Fruit fly (Drosophila melanogaster) whole organism, embryonic: ENCODE data around the gene CG14100.
A peak's percentile ranks its signal among the peaks of the same experiment; 100 is the strongest.

Experiments
- ATbp ChIP-seq: fragments of 200-800 bp; sonication (Bioruptor generic); optimal IDR thresholded peaks from 2 replicates; lab custom pipeline; 2017; ENCODE audit warnings: missing biosample characterization, mild to moderate bottlenecking, missing genetic modification characterization, missing genetic modification reagents
- Bteb2 ChIP-seq: fragments of 200-800 bp; sonication (Bioruptor generic); optimal IDR thresholded peaks from 2 replicates; lab custom pipeline; 2016; ENCODE audit warnings: missing biosample characterization, missing genetic modification characterization
- CG10147 ChIP-seq: fragments of 200-800 bp; sonication (Bioruptor generic); optimal IDR thresholded peaks from 2 replicates; lab custom pipeline; 2019; ENCODE audit warnings: missing biosample characterization, mild to moderate bottlenecking, missing genetic modification characterization, moderate library complexity
- CG10209 ChIP-seq: fragments of 200-800 bp; sonication (Bioruptor generic); optimal IDR thresholded peaks from 3 replicates; lab custom pipeline; 2017; ENCODE audit warnings: missing biosample characterization, mild to moderate bottlenecking, missing genetic modification characterization, missing genetic modification reagents
- CG10366 ChIP-seq: fragments of 200-800 bp; sonication (Bioruptor generic); IDR thresholded peaks from 2 replicates; pipeline ENCODE4 v1.3.6; 2022; ENCODE audit warnings: missing biosample characterization, missing genetic modification characterization
- CG11560 ChIP-seq: fragments of 200-800 bp; sonication (Bioruptor generic); IDR thresholded peaks from 3 replicates; pipeline ENCODE4 v1.3.6; 2022; ENCODE audit warnings: missing biosample characterization, missing genetic modification characterization
- CG1233 ChIP-seq: fragments of 200-800 bp; sonication (Bioruptor generic); optimal IDR thresholded peaks from 4 replicates; lab custom pipeline; 2018; ENCODE audit warnings: missing biosample characterization, mild to moderate bottlenecking, missing genetic modification characterization
- CG12942 ChIP-seq: fragments of 200-800 bp; sonication (Bioruptor generic); optimal IDR thresholded peaks from 3 replicates; lab custom pipeline; 2016; ENCODE audit warnings: missing biosample characterization, missing genetic modification characterization
- CG14710 ChIP-seq: fragments of 200-800 bp; sonication (Bioruptor generic); optimal IDR thresholded peaks from 3 replicates; lab custom pipeline; 2019; ENCODE audit warnings: missing biosample characterization, mild to moderate bottlenecking, missing genetic modification characterization, moderate library complexity
- CG1647 ChIP-seq: fragments of 200-800 bp; sonication (Bioruptor generic); optimal IDR thresholded peaks from 3 replicates; lab custom pipeline; 2016; ENCODE audit warnings: missing biosample characterization, missing genetic modification characterization
- CG17612 ChIP-seq: fragments of 200-800 bp; sonication (Bioruptor generic); IDR thresholded peaks from 2 replicates; pipeline ENCODE4 v1.3.6; 2022; ENCODE audit warnings: missing biosample characterization, missing genetic modification characterization
- CG18476 ChIP-seq: fragments of 200-800 bp; sonication (Bioruptor generic); optimal IDR thresholded peaks from 2 replicates; lab custom pipeline; 2016; ENCODE audit warnings: missing biosample characterization, mild to moderate bottlenecking, missing genetic modification characterization
- CG30020 ChIP-seq: fragments of 200-800 bp; optimal IDR thresholded peaks from 2 replicates; lab custom pipeline; 2019; ENCODE audit warnings: missing biosample characterization, mild to moderate bottlenecking, missing genetic modification characterization, moderate library complexity
- CG31365 ChIP-seq: fragments of 200-800 bp; sonication (Bioruptor generic); optimal IDR thresholded peaks from 2 replicates; lab custom pipeline; 2018; ENCODE audit warnings: missing biosample characterization, mild to moderate bottlenecking, missing genetic modification characterization
- CG34422 ChIP-seq: fragments of 200-800 bp; sonication (Bioruptor generic); IDR thresholded peaks from 3 replicates; pipeline ENCODE4 v1.3.6; 2022; ENCODE audit warnings: missing biosample characterization, missing genetic modification characterization
- CG3726 ChIP-seq: fragments of 200-800 bp; sonication (Bioruptor generic); IDR thresholded peaks from 3 replicates; pipeline ENCODE4, ENCODE4 v1.3.6; 2022; ENCODE audit warnings: missing biosample characterization, missing genetic modification characterization
- CG3838 ChIP-seq: fragments of 200-800 bp; sonication (Bioruptor generic); optimal IDR thresholded peaks from 3 replicates; lab custom pipeline; 2016; ENCODE audit warnings: missing biosample characterization, missing genetic modification characterization
- CG4328 ChIP-seq: fragments of 200-800 bp; sonication (Bioruptor generic); optimal IDR thresholded peaks from 3 replicates; lab custom pipeline; 2017; ENCODE audit warnings: missing biosample characterization, missing genetic modification reagents, missing genetic modification characterization
- CG4730 ChIP-seq: fragments of 200-800 bp; sonication (Bioruptor generic); IDR thresholded peaks from 2 replicates; pipeline ENCODE4 v1.3.6; 2022; ENCODE audit warnings: missing biosample characterization, missing genetic modification characterization
- CG6175 ChIP-seq: fragments of 200-800 bp; sonication (Bioruptor generic); IDR thresholded peaks from 3 replicates; pipeline ENCODE4 v1.3.6; 2022; ENCODE audit warnings: missing biosample characterization, missing genetic modification characterization
- CG8089 ChIP-seq: fragments of 200-800 bp; sonication (Bioruptor generic); optimal IDR thresholded peaks from 3 replicates; lab custom pipeline; 2016; ENCODE audit warnings: missing biosample characterization, missing genetic modification characterization
- CG8388 ChIP-seq: fragments of 200-800 bp; sonication (Bioruptor generic); optimal IDR thresholded peaks from 2 replicates; lab custom pipeline; 2019; ENCODE audit warnings: missing biosample characterization, mild to moderate bottlenecking, missing genetic modification characterization, moderate library complexity
- Camta ChIP-seq: fragments of 200-800 bp; sonication (Bioruptor generic); optimal IDR thresholded peaks from 2 replicates; lab custom pipeline; 2016; ENCODE audit warnings: missing biosample characterization, missing genetic modification characterization
- Eip74EF ChIP-seq, 2 experiments: fragments of 200-800 bp in 1 of 2; fragments of >200 bp in 1 of 2; sonication (Bioruptor generic) in 1 of 2; optimal IDR thresholded peaks; 2 replicates each; lab custom pipeline; 2017 to 2019; ENCODE audit warnings: missing biosample characterization in 2 of 2, missing genetic modification characterization in 2 of 2, mild to moderate bottlenecking in 1 of 2, moderate library complexity in 1 of 2
- Ets97D ChIP-seq: fragments of 200-800 bp; sonication (Bioruptor generic); optimal IDR thresholded peaks from 3 replicates; lab custom pipeline; 2016; ENCODE audit warnings: missing biosample characterization, missing genetic modification characterization
- GATAe ChIP-seq: fragments of 200-800 bp; sonication (Bioruptor generic); conservative IDR thresholded peaks from 2 replicates; pipeline ENCODE4 v1.3.6; 2022; ENCODE audit warnings: missing biosample characterization, missing genetic modification characterization
- H2.0 ChIP-seq: fragments of 200-800 bp; sonication (Bioruptor generic); IDR thresholded peaks from 2 replicates; pipeline ENCODE4 v1.3.6; 2022; ENCODE audit warnings: missing biosample characterization, missing genetic modification characterization
- HLH4C ChIP-seq: fragments of 200-800 bp; sonication (Bioruptor generic); IDR thresholded peaks from 3 replicates; pipeline ENCODE4 v1.3.6; 2022; ENCODE audit warnings: missing biosample characterization, missing genetic modification characterization; ENCODE audit not compliant: partially characterized antibody
- Hey ChIP-seq: fragments of 200-800 bp; sonication (Bioruptor generic); optimal IDR thresholded peaks from 3 replicates; lab custom pipeline; 2018; ENCODE audit warnings: missing biosample characterization, mild to moderate bottlenecking, missing genetic modification characterization
- Lpt ChIP-seq: fragments of >200 bp; optimal IDR thresholded peaks from 2 replicates; lab custom pipeline; 2018; ENCODE audit warnings: missing biosample characterization, missing genetic modification characterization
- MESR4 ChIP-seq: fragments of 200-800 bp; sonication (Bioruptor generic); optimal IDR thresholded peaks from 2 replicates; lab custom pipeline; 2018; ENCODE audit warnings: missing biosample characterization, mild to moderate bottlenecking, missing genetic modification characterization, moderate library complexity
- MTF-1 ChIP-seq: fragments of 200-800 bp; sonication (Bioruptor generic); optimal IDR thresholded peaks from 2 replicates; lab custom pipeline; 2018; ENCODE audit warnings: missing biosample characterization, mild to moderate bottlenecking, missing genetic modification characterization, borderline replicate concordance
- Mes4 ChIP-seq: fragments of 200-800 bp; sonication (Bioruptor generic); optimal IDR thresholded peaks from 2 replicates; lab custom pipeline; 2016; ENCODE audit warnings: missing biosample characterization, missing genetic modification characterization
- Spps ChIP-seq: fragments of 200-800 bp; sonication (Bioruptor generic); optimal IDR thresholded peaks from 2 replicates; lab custom pipeline; 2018; ENCODE audit warnings: missing biosample characterization, mild to moderate bottlenecking, missing genetic modification characterization
- Trl ChIP-seq, 3 experiments: fragments of >200 bp in 2 of 3; fragments of 200-800 bp in 1 of 3; sonication (Bioruptor generic) in 1 of 3; optimal IDR thresholded peaks; 2 replicates in 1 of 3; 3 replicates in 2 of 3; lab custom pipeline; 2016 to 2017; ENCODE audit warnings: missing biosample characterization in 1 of 3, missing genetic modification characterization in 1 of 3
- aop ChIP-seq: fragments of 200-800 bp; sonication (Bioruptor generic); IDR thresholded peaks from 2 replicates; pipeline ENCODE4 v1.3.6; 2022; ENCODE audit warnings: missing biosample characterization, missing genetic modification characterization
- danr ChIP-seq: fragments of 200-800 bp; sonication (Bioruptor generic); IDR thresholded peaks from 2 replicates; pipeline ENCODE4 v1.3.6; 2022; ENCODE audit warnings: missing biosample characterization, missing genetic modification characterization
- dimm ChIP-seq: fragments of 200-800 bp; sonication (Bioruptor generic); IDR thresholded peaks from 2 replicates; pipeline ENCODE4 v1.3.6; 2022; ENCODE audit warnings: missing biosample characterization, missing genetic modification characterization
- dm ChIP-seq: fragments of 200-800 bp; sonication (Bioruptor generic); optimal IDR thresholded peaks from 3 replicates; lab custom pipeline; 2016; ENCODE audit warnings: missing biosample characterization, missing genetic modification characterization
- dmrt11E ChIP-seq: fragments of 200-800 bp; sonication (Bioruptor generic); optimal IDR thresholded peaks from 3 replicates; lab custom pipeline; 2018; ENCODE audit warnings: missing biosample characterization, mild to moderate bottlenecking, missing genetic modification characterization, moderate library complexity
- exex ChIP-seq: fragments of 200-800 bp; sonication (Bioruptor generic); optimal IDR thresholded peaks from 4 replicates; lab custom pipeline; 2018; ENCODE audit warnings: missing biosample characterization, mild to moderate bottlenecking, missing genetic modification characterization, moderate library complexity
- ham ChIP-seq: fragments of 200-800 bp; sonication (Bioruptor generic); IDR thresholded peaks from 2 replicates; pipeline ENCODE4 v1.3.6; 2022; ENCODE audit warnings: missing biosample characterization, missing genetic modification characterization
- insv ChIP-seq, 2 experiments: fragments of 200-800 bp; sonication (Bioruptor generic); optimal IDR thresholded peaks; 3 replicates each; lab custom pipeline; 2016 to 2018; ENCODE audit warnings: missing biosample characterization in 2 of 2, missing genetic modification characterization in 2 of 2
- pfk ChIP-seq: fragments of 200-800 bp; sonication (Bioruptor generic); optimal IDR thresholded peaks from 2 replicates; lab custom pipeline; 2018; ENCODE audit warnings: missing biosample characterization, mild to moderate bottlenecking, missing genetic modification characterization, moderate library complexity
- scrt ChIP-seq: fragments of 200-800 bp; sonication (Bioruptor generic); optimal IDR thresholded peaks from 2 replicates; lab custom pipeline; 2018; ENCODE audit warnings: missing biosample characterization, mild to moderate bottlenecking, missing genetic modification characterization, moderate library complexity
- sr ChIP-seq: fragments of 200-800 bp; sonication (Bioruptor generic); IDR thresholded peaks from 3 replicates; pipeline ENCODE4 v1.3.6; 2022; ENCODE audit warnings: missing biosample characterization, missing genetic modification characterization
- trem ChIP-seq: fragments of 200-800 bp; optimal IDR thresholded peaks from 3 replicates; lab custom pipeline; 2019; ENCODE audit warnings: missing biosample characterization, mild to moderate bottlenecking, missing genetic modification characterization, moderate library complexity
- trh ChIP-seq: fragments of 200-800 bp; sonication (Bioruptor generic); optimal IDR thresholded peaks from 2 replicates; lab custom pipeline; 2016; ENCODE audit warnings: missing biosample characterization, missing genetic modification characterization
- zfh1 ChIP-seq: fragments of 200-800 bp; sonication (Bioruptor generic); IDR thresholded peaks from 3 replicates; pipeline ENCODE4 v1.3.6; 2022; ENCODE audit warnings: missing biosample characterization, missing genetic modification characterization

CG14100 gene

dm6 chr3L:19618072-19618958 is 28.0 kb upstream of the CG14100 start, which contains the start of gene asf1 (continued):
- TF ChIP-seq Eip74EF (GFP tag; optimal IDR thresholded peaks at IDR 0.05; lab: Kevin White, UChicago), result no peak
- peak; percentile 38; the same call in 1 of the 3 replicates for TF ChIP-seq CG34422 (GFP tag; lab: Robert Waterston, UW)
- no peak for TF ChIP-seq Mes4
- TF ChIP-seq pfk, result no peak
- no peak for TF ChIP-seq Trl (optimal IDR thresholded peaks at IDR 0.05; lab: Kevin White, UChicago)
- TF ChIP-seq Trl (GFP tag; optimal IDR thresholded peaks at IDR 0.05; lab: Kevin White, UChicago), result peak; percentile 41
- no peak for TF ChIP-seq dm
- no peak for TF ChIP-seq CG17612 (GFP tag; lab: Robert Waterston, UW)
- no peak for TF ChIP-seq Camta (GFP tag; lab: Kevin White, UChicago)
- no peak for TF ChIP-seq Hey (tag; lab: Kevin White, UChicago)
- TF ChIP-seq scrt (GFP tag; lab: Kevin White, UChicago), result no peak
- TF ChIP-seq ATbp (GFP tag; lab: Kevin White, UChicago), result no peak
- TF ChIP-seq Ets97D, result peak; percentile 59
- TF ChIP-seq zfh1 (GFP tag; lab: Robert Waterston, UW), result no peak
- TF ChIP-seq dimm (GFP tag; lab: Robert Waterston, UW), result no peak
- TF ChIP-seq MESR4 (GFP tag; lab: Kevin White, UChicago), result peak; percentile 85
- no peak for TF ChIP-seq aop (GFP tag; lab: Robert Waterston, UW)
- no peak for TF ChIP-seq H2.0
- TF ChIP-seq CG3726, result no peak
- TF ChIP-seq CG1233 (GFP tag; lab: Kevin White, UChicago), result no peak
- TF ChIP-seq exex (tag; lab: Kevin White, UChicago), result no peak
- TF ChIP-seq CG10209 (GFP tag; lab: Kevin White, UChicago), result no peak
- TF ChIP-seq CG30020 (tag; lab: Kevin White, UChicago), result peak; percentile 23
- no peak for TF ChIP-seq CG4328 (GFP tag; lab: Kevin White, UChicago)
- no peak for TF ChIP-seq CG4730 (GFP tag; lab: Robert Waterston, UW)
- peak; percentile 92 to 98 for TF ChIP-seq insv (GFP tag; optimal IDR thresholded peaks at IDR 0.05; lab: Kevin White, UChicago)
- no peak for TF ChIP-seq ham (GFP tag; lab: Robert Waterston, UW)
- TF ChIP-seq CG10366 (GFP tag; lab: Robert Waterston, UW), result no peak
- TF ChIP-seq sr (GFP tag; lab: Robert Waterston, UW), result no peak
- no peak for TF ChIP-seq CG11560 (tag; lab: Robert Waterston, UW)
- no peak for TF ChIP-seq CG18476 (GFP tag; lab: Kevin White, UChicago)
- TF ChIP-seq CG31365 (tag; lab: Kevin White, UChicago), result no peak
- TF ChIP-seq MTF-1 (GFP tag; lab: Kevin White, UChicago), result no peak
- TF ChIP-seq Spps (tag; lab: Kevin White, UChicago), result no peak
- TF ChIP-seq Lpt, result no peak
- no peak for TF ChIP-seq CG10147
- no peak for TF ChIP-seq CG8388 (GFP tag; lab: Kevin White, UChicago)
- TF ChIP-seq trh (GFP tag; lab: Kevin White, UChicago), result no peak
- TF ChIP-seq HLH4C (GFP tag; lab: Robert Waterston, UW), result peak; percentile 64
- TF ChIP-seq dmrt11E (tag; lab: Kevin White, UChicago), result no peak
- peak; percentile 21 for TF ChIP-seq CG12942 (GFP tag; lab: Kevin White, UChicago)
- TF ChIP-seq CG14710 (tag; lab: Kevin White, UChicago), result peak; percentile 67
- no peak for TF ChIP-seq Bteb2
- TF ChIP-seq CG6175 (GFP tag; lab: Robert Waterston, UW), result no peak
- TF ChIP-seq CG3838 (GFP tag; lab: Kevin White, UChicago), result no peak
- peak; percentile 9 for TF ChIP-seq CG8089
- peak; percentile 47 for TF ChIP-seq trem (tag; lab: Kevin White, UChicago)
- TF ChIP-seq CG1647 (GFP tag; lab: Kevin White, UChicago), result no peak
- TF ChIP-seq danr (GFP tag; lab: Robert Waterston, UW), result no peak
- TF ChIP-seq GATAe, result no peak
